Worm (Caenorhabditis elegans) whole organism, L4 larva: ENCODE data around the gene C18H2.5.

Source experiments
- F10B5.3 ChIP-seq: sonication (generic microtip); optimal IDR thresholded peaks from 2 replicates; lab custom pipeline; 2016; ENCODE audit warnings: mild to moderate bottlenecking, missing genetic modification characterization, missing compliant biosample characterization
- F37D6.2 ChIP-seq: sonication (generic microtip); optimal IDR thresholded peaks from 2 replicates; lab custom pipeline; 2016; ENCODE audit warnings: mild to moderate bottlenecking, missing genetic modification characterization, missing compliant biosample characterization
- F49E8.2 ChIP-seq: sonication (generic microtip); optimal IDR thresholded peaks from 2 replicates; lab custom pipeline; 2016; ENCODE audit warnings: missing compliant biosample characterization, mild to moderate bottlenecking, missing genetic modification characterization, borderline replicate concordance
- R02D3.7 ChIP-seq: fragments of 150-350 bp; sonication (generic microtip); optimal IDR thresholded peaks from 3 replicates; lab custom pipeline; 2014; ENCODE audit warnings: missing biosample characterization, missing genetic modification characterization
- Y5F2A.4 ChIP-seq: fragments of 200-800 bp; sonication (Bioruptor generic); optimal IDR thresholded peaks from 2 replicates; lab custom pipeline; 2018; ENCODE audit warnings: mild to moderate bottlenecking, missing genetic modification characterization, missing compliant biosample characterization
- ZK337.2 ChIP-seq: fragments of 200-800 bp; sonication (Bioruptor generic); IDR thresholded peaks from 2 replicates; pipeline ENCODE4 v1.3.6; 2022; ENCODE audit warnings: missing genetic modification reagents, missing genetic modification characterization, missing compliant biosample characterization
- ama-1 ChIP-seq: fragments of 150-350 bp; optimal IDR thresholded peaks from 2 replicates; lab custom pipeline; 2014; ENCODE audit warnings: inconsistent platforms, mixed read lengths
- arid-1 ChIP-seq: fragments of 200-800 bp; sonication (Bioruptor generic); conservative IDR thresholded peaks from 2 replicates; pipeline ENCODE4 v1.3.6; 2022; ENCODE audit warnings: missing genetic modification reagents, missing genetic modification characterization, missing compliant biosample characterization
- attf-4 ChIP-seq: sonication (generic microtip); optimal IDR thresholded peaks from 3 replicates; lab custom pipeline; 2017; ENCODE audit warnings: missing biosample characterization, missing genetic modification characterization
- ceh-32 ChIP-seq: sonication (generic microtip); optimal IDR thresholded peaks from 2 replicates; lab custom pipeline; 2016; ENCODE audit warnings: mild to moderate bottlenecking, missing genetic modification characterization, missing compliant biosample characterization; ENCODE audit not compliant: poor library complexity
- ceh-62 ChIP-seq: sonication (generic microtip); optimal IDR thresholded peaks from 2 replicates; lab custom pipeline; 2017; ENCODE audit warnings: missing biosample characterization, missing genetic modification characterization
- ceh-82 ChIP-seq: sonication (generic microtip); optimal IDR thresholded peaks from 2 replicates; lab custom pipeline; 2017; ENCODE audit warnings: missing biosample characterization, missing genetic modification characterization
- ces-1 ChIP-seq: fragments of 150-350 bp; sonication (generic microtip); optimal IDR thresholded peaks from 4 replicates; lab custom pipeline; 2014; ENCODE audit warnings: missing biosample characterization, missing genetic modification reagents, missing genetic modification characterization
- daf-12 ChIP-seq: fragments of 150-350 bp; optimal IDR thresholded peaks from 2 replicates; lab custom pipeline; 2014; ENCODE audit warnings: missing biosample characterization, missing genetic modification reagents, missing genetic modification characterization
- daf-16 ChIP-seq, 3 experiments: sonication (generic microtip); optimal IDR thresholded peaks; 2 replicates each; lab custom pipeline; 2016 to 2017; ENCODE audit warnings: missing genetic modification characterization in 3 of 3, missing genetic modification reagents in 3 of 3, mild to moderate bottlenecking in 2 of 3, missing compliant biosample characterization in 2 of 3, missing biosample characterization in 1 of 3, moderate library complexity in 1 of 3
- dpl-1 ChIP-seq: fragments of 150-350 bp; optimal IDR thresholded peaks from 2 replicates; lab custom pipeline; 2014; ENCODE audit warnings: missing biosample characterization, missing genetic modification reagents, missing genetic modification characterization
- duxl-1 ChIP-seq: sonication (generic microtip); optimal IDR thresholded peaks from 2 replicates; lab custom pipeline; 2016; ENCODE audit warnings: mild to moderate bottlenecking, missing genetic modification characterization, moderate library complexity, missing compliant biosample characterization; ENCODE audit not compliant: poor library complexity
- egl-27 ChIP-seq: sonication (generic microtip); optimal IDR thresholded peaks from 3 replicates; lab custom pipeline; 2017; ENCODE audit warnings: missing biosample characterization, missing genetic modification reagents, missing genetic modification characterization
- fos-1 ChIP-seq: fragments of 150-350 bp; optimal IDR thresholded peaks from 2 replicates; lab custom pipeline; 2014; ENCODE audit warnings: missing biosample characterization, missing genetic modification characterization
- hlh-30 ChIP-seq: sonication (generic microtip); optimal IDR thresholded peaks from 2 replicates; lab custom pipeline; 2017; ENCODE audit warnings: antibody characterized with exemption, mild to moderate bottlenecking, missing genetic modification characterization, missing compliant biosample characterization; ENCODE audit not compliant: insufficient read depth
- hmg-1.1 ChIP-seq: fragments of 200-800 bp; sonication (Bioruptor generic); IDR thresholded peaks from 2 replicates; pipeline ENCODE4 v1.3.6; 2022; ENCODE audit warnings: missing genetic modification reagents, missing genetic modification characterization, missing compliant biosample characterization
- jun-1 ChIP-seq: fragments of 150-350 bp; optimal IDR thresholded peaks from 2 replicates; lab custom pipeline; 2014; ENCODE audit warnings: missing biosample characterization, missing genetic modification reagents, missing genetic modification characterization
- lin-1 ChIP-seq: fragments of 200-800 bp; sonication (Bioruptor generic); IDR thresholded peaks from 2 replicates; pipeline ENCODE4 v1.3.6; 2022; ENCODE audit warnings: missing genetic modification reagents, missing genetic modification characterization, missing compliant biosample characterization
- lin-29 ChIP-seq: fragments of 200-800 bp; sonication (Bioruptor generic); IDR thresholded peaks from 2 replicates; pipeline ENCODE4 v1.3.6; 2022; ENCODE audit warnings: missing genetic modification reagents, missing genetic modification characterization, missing compliant biosample characterization
- lin-38 ChIP-seq: fragments of 200-800 bp; sonication (Bioruptor generic); IDR thresholded peaks from 2 replicates; pipeline ENCODE4 v1.3.6; 2022; ENCODE audit warnings: missing genetic modification reagents, missing genetic modification characterization, missing compliant biosample characterization
- lin-39 ChIP-seq: fragments of 150-350 bp; optimal IDR thresholded peaks from 2 replicates; lab custom pipeline; 2014; ENCODE audit warnings: missing biosample characterization, missing genetic modification reagents, missing genetic modification characterization
- lir-3 ChIP-seq: sonication (generic microtip); optimal IDR thresholded peaks from 2 replicates; lab custom pipeline; 2016; ENCODE audit warnings: mild to moderate bottlenecking, missing genetic modification characterization, missing compliant biosample characterization
- lsy-2 ChIP-seq, 2 experiments: fragments of 150-350 bp in 1 of 2; sonication (generic microtip) in 1 of 2; optimal IDR thresholded peaks; 2 replicates each; lab custom pipeline; 2014 to 2017; ENCODE audit warnings: missing biosample characterization in 2 of 2, missing genetic modification characterization in 2 of 2
- madf-5 ChIP-seq, 2 experiments: fragments of 200-800 bp; sonication (Bioruptor generic); IDR thresholded peaks; 2 replicates each; pipeline ENCODE4 v1.3.6; 2022; ENCODE audit warnings: missing compliant biosample characterization in 2 of 2, missing genetic modification characterization in 2 of 2
- mdl-1 ChIP-seq, 2 experiments: fragments of 150-350 bp in 1 of 2; sonication (generic microtip) in 1 of 2; optimal IDR thresholded peaks; 2 replicates each; lab custom pipeline; 2014 to 2017; ENCODE audit warnings: missing biosample characterization in 2 of 2, missing genetic modification characterization in 2 of 2
- nhr-102 ChIP-seq: sonication (generic microtip); optimal IDR thresholded peaks from 2 replicates; lab custom pipeline; 2016; ENCODE audit warnings: mild to moderate bottlenecking, missing genetic modification characterization, moderate library complexity, missing compliant biosample characterization
- nhr-11 ChIP-seq: fragments of 150-350 bp; optimal IDR thresholded peaks from 2 replicates; lab custom pipeline; 2014; ENCODE audit warnings: missing biosample characterization, missing genetic modification characterization
- nhr-111 ChIP-seq: fragments of 200-800 bp; sonication (Bioruptor generic); optimal IDR thresholded peaks from 2 replicates; lab custom pipeline; 2018; ENCODE audit warnings: mild to moderate bottlenecking, missing genetic modification characterization, missing compliant biosample characterization
- nhr-25 ChIP-seq: sonication (generic microtip); optimal IDR thresholded peaks from 2 replicates; lab custom pipeline; 2017; ENCODE audit warnings: missing genetic modification characterization, mild to moderate bottlenecking, missing compliant biosample characterization, antibody characterized with exemption, moderate library complexity, borderline replicate concordance; ENCODE audit not compliant: insufficient read depth
- nhr-48 ChIP-seq: sonication (generic microtip); optimal IDR thresholded peaks from 2 replicates; lab custom pipeline; 2016; ENCODE audit warnings: mild to moderate bottlenecking, missing genetic modification characterization, missing compliant biosample characterization
- nhr-77 ChIP-seq: fragments of 150-350 bp; optimal IDR thresholded peaks from 2 replicates; lab custom pipeline; 2014; ENCODE audit warnings: missing biosample characterization, missing genetic modification characterization
- pha-4 ChIP-seq, 2 experiments: fragments of 150-350 bp in 1 of 2; fragments of 200-800 bp in 1 of 2; sonication (Bioruptor generic) in 1 of 2; IDR thresholded peaks in 1 of 2; optimal IDR thresholded peaks in 1 of 2; 2 replicates each; pipeline versions ENCODE4 v1.3.6 to Lab custom; 2014 to 2022; ENCODE audit warnings: missing genetic modification characterization in 2 of 2, missing genetic modification reagents in 2 of 2, missing biosample characterization in 1 of 2, missing compliant biosample characterization in 1 of 2
- set-16 ChIP-seq: fragments of 200-800 bp; sonication (Bioruptor generic); IDR thresholded peaks from 2 replicates; pipeline ENCODE4 v1.3.6; 2022; ENCODE audit warnings: missing genetic modification reagents, missing genetic modification characterization, missing compliant biosample characterization
- snpc-1.2 ChIP-seq: fragments of 200-800 bp; sonication (Bioruptor generic); IDR thresholded peaks from 2 replicates; pipeline ENCODE4 v1.3.6; 2022; ENCODE audit warnings: missing genetic modification reagents, missing genetic modification characterization, missing compliant biosample characterization
- tag-97 ChIP-seq: fragments of 200-800 bp; sonication (Bioruptor generic); IDR thresholded peaks from 2 replicates; pipeline ENCODE4 v1.3.6; 2022; ENCODE audit warnings: missing genetic modification characterization, missing compliant biosample characterization
- tra-1 ChIP-seq: fragments of 200-800 bp; sonication (Bioruptor generic); IDR thresholded peaks from 2 replicates; pipeline ENCODE4 v1.3.6; 2022; ENCODE audit warnings: missing genetic modification reagents, missing genetic modification characterization, missing compliant biosample characterization
- vab-7 ChIP-seq: fragments of 200-800 bp; sonication (Bioruptor generic); IDR thresholded peaks from 2 replicates; pipeline ENCODE4 v1.3.6; 2022; ENCODE audit warnings: missing genetic modification reagents, missing genetic modification characterization, missing compliant biosample characterization
- zag-1 ChIP-seq: fragments of 150-350 bp; optimal IDR thresholded peaks from 2 replicates; lab custom pipeline; 2014; ENCODE audit warnings: missing biosample characterization, missing genetic modification characterization
- zfp-2 ChIP-seq: sonication (generic microtip); optimal IDR thresholded peaks from 2 replicates; lab custom pipeline; 2016; ENCODE audit warnings: mild to moderate bottlenecking, missing genetic modification characterization, missing compliant biosample characterization
- zfp-3 ChIP-seq: fragments of 200-800 bp; sonication (Bioruptor generic); conservative IDR thresholded peaks from 2 replicates; pipeline ENCODE4 v1.3.6; 2022; ENCODE audit warnings: missing genetic modification reagents, missing genetic modification characterization, missing compliant biosample characterization
- zip-2 ChIP-seq: fragments of 150-350 bp; optimal IDR thresholded peaks from 2 replicates; lab custom pipeline; 2014; ENCODE audit warnings: missing biosample characterization, missing genetic modification characterization
- ztf-11 ChIP-seq: fragments of 150-350 bp; optimal IDR thresholded peaks from 2 replicates; lab custom pipeline; 2014; ENCODE audit warnings: missing biosample characterization, missing genetic modification characterization

Gene C18H2.5

DNA sequence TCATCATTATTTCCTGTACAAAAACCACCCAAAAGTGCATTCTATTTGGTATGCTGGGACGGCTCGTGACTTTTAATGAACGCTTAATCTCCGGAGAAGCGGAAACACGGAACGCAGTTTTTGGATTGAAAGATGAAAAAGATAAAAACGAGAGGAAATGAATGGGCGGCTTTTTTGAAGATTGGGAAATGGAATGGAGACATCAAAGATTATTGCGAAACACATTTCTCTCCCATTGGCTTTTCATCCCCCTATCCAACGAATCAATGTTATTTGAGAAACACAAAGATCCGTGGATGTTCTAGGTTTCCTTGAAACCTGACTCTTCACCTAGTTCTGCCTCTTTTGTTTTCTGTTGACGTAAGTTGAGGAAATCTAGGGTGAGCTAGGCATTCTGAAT is 30.3 kb upstream of the C18H2.5 start (continued):
- TF ChIP-seq vab-7 (no peak), ceh-62 (tag; lab: Kevin White, UChicago) (no peak), dpl-1 (GFP tag; lab: Kevin White, UChicago) (no peak), zfp-3 (GFP tag; lab: Robert Waterston, UW) (0 out of 2 replicates have a peak, but pooled peaks have one; percentile 30), duxl-1 (no peak), jun-1 (no peak), mdl-1 (tag; optimal IDR thresholded peaks at IDR 0.05; lab: Kevin White, UChicago) (peak in 1 of 2 experiments; percentile 37)
- TF ChIP-seq, all 104 proteins: peak for 13

ce11 chrIII:7723412-7724068 is 29.4 kb upstream of the C18H2.5 start:
- TF ChIP-seq madf-5 (GFP tag; IDR thresholded peaks at IDR 0.05; lab: Robert Waterston, UW) (no peak), zip-2 (peak; percentile 44), Y5F2A.4 (GFP tag; lab: Kevin White, UChicago) (no peak), attf-4 (tag; lab: Kevin White, UChicago) (no peak), fos-1 (no peak), nhr-111 (GFP tag; lab: Kevin White, UChicago) (no peak), duxl-1 (no peak), ama-1 (lab: Kevin White, UChicago) (peak; percentile 38), ceh-82 (no peak), snpc-1.2 (no peak), F10B5.3 (tag; lab: Kevin White, UChicago) (no peak), nhr-77 (no peak), zfp-2 (no peak), nhr-102 (no peak), jun-1 (no peak), R02D3.7 (tag; lab: Kevin White, UChicago) (no peak), ceh-32 (no peak), egl-27 (tag; lab: Kevin White, UChicago) (no peak), lin-29 (GFP tag; lab: Robert Waterston, UW) (no peak), tra-1 (GFP tag; lab: Robert Waterston, UW) (0 out of 2 replicates have a peak, but pooled peaks have one; percentile 44), nhr-48 (tag; lab: Kevin White, UChicago) (peak; percentile 53), dpl-1 (GFP tag; lab: Kevin White, UChicago) (peak; percentile 29), ces-1 (GFP tag; lab: Kevin White, UChicago) (no peak), ZK337.2 (GFP tag; lab: Robert Waterston, UW) (no peak), pha-4 (GFP tag; IDR thresholded peaks at IDR 0.05; lab: Robert Waterston, UW) (no peak), pha-4 (tag; optimal IDR thresholded peaks at IDR 0.05; lab: Kevin White, UChicago) (no peak), F49E8.2 (tag; lab: Kevin White, UChicago) (no peak), arid-1 (no peak), hmg-1.1 (no peak), hlh-30 (no peak), ztf-11 (no peak), ceh-62 (tag; lab: Kevin White, UChicago) (no peak), tag-97 (GFP tag; lab: Robert Waterston, UW) (no peak), daf-16 (GFP tag; optimal IDR thresholded peaks at IDR 0.05; lab: Kevin White, UChicago) (peak in 1 of 2 experiments; percentile 70), daf-16 (tag; optimal IDR thresholded peaks at IDR 0.05; lab: Kevin White, UChicago) (no peak), zag-1 (tag; lab: Kevin White, UChicago) (no peak), daf-12 (tag; lab: Kevin White, UChicago) (no peak), nhr-25 (no peak), lin-39 (tag; lab: Kevin White, UChicago) (no peak), lin-1 (no peak), lin-38 (GFP tag; lab: Robert Waterston, UW) (no peak), set-16 (GFP tag; lab: Robert Waterston, UW) (no peak), lsy-2 (tag; optimal IDR thresholded peaks at IDR 0.05; lab: Kevin White, UChicago) (peak in 1 of 2 experiments; percentile 55), F37D6.2 (no peak), lir-3 (tag; lab: Kevin White, UChicago) (no peak), nhr-11 (tag; lab: Kevin White, UChicago) (no peak)
